Worm (Caenorhabditis elegans): ENCODE measurements around the gene wsp-1.

The wsp-1 gene

ce11 chrIV:8211747-8212146, 13.0 kb upstream of the wsp-1 start, which contains the start of gene C07G1.7:
Gene C07G1.7, minus strand, starts transcription at chrIV:8211847.
- no peak for TF ChIP-seq fkh-8 (tag; optimal IDR thresholded peaks at IDR 0.05)
- TF ChIP-seq blmp-1 (tag; optimal IDR thresholded peaks at IDR 0.05): no peak
- no peak for TF ChIP-seq unc-98 (GFP tag; IDR thresholded peaks at IDR 0.05)
- TF ChIP-seq nhr-90 (tag; optimal IDR thresholded peaks at IDR 0.05; ENCODE audit: poor library complexity): no peak
- TF ChIP-seq unc-62 (GFP tag; optimal IDR thresholded peaks at IDR 0.05): no peak
- no peak for TF ChIP-seq C34B4.2 (tag; optimal IDR thresholded peaks at IDR 0.05)
- TF ChIP-seq lin-14 (GFP tag; optimal IDR thresholded peaks at IDR 0.05): no peak
- TF ChIP-seq pax-3 (tag; optimal IDR thresholded peaks at IDR 0.05): no peak
- TF ChIP-seq hpl-2 (GFP tag; optimal IDR thresholded peaks at IDR 0.05): no peak
- no peak for TF ChIP-seq snu-23 (GFP tag; optimal IDR thresholded peaks at IDR 0.05)
- no peak for TF ChIP-seq ztf-4 (tag; optimal IDR thresholded peaks at IDR 0.05)
- no peak for TF ChIP-seq nhr-85 (tag)
- TF ChIP-seq jun-1 (tag; optimal IDR thresholded peaks at IDR 0.05): no peak
- no peak for TF ChIP-seq rnt-1 (tag; optimal IDR thresholded peaks at IDR 0.05)
- no peak for TF ChIP-seq nhr-84 (tag; optimal IDR thresholded peaks at IDR 0.05)
- no peak for TF ChIP-seq ama-1 (optimal IDR thresholded peaks at IDR 0.05)
- no peak for TF ChIP-seq hlh-17 (GFP tag; optimal IDR thresholded peaks at IDR 0.05; ENCODE audit: borderline replicate concordance)
- no peak for TF ChIP-seq ceh-63 (GFP tag; optimal IDR thresholded peaks at IDR 0.05)
- no peak for TF ChIP-seq nhr-19 (GFP tag; conservative IDR thresholded peaks at IDR 0.05)

DNA sequence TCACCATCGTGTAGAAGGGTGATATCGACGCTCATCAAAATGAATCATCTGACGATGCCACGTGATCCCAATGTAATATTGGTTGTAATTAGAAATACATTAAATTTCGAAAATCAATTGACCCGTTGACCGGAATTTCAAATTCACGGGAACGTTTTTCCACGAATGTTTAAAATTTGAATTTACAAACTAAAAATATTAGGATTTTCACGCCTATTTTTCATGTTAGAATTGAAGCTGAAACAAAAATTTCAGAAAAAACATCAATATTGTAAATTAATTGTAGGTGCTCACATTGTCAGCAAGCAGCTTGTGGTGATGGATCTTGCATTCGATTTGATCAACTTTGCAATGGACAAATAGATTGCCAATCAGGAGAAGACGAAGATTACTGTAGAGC, 11.5 kb upstream of the wsp-1 start, which contains the start of gene C07G1.6:
C07G1.6 (minus strand) TSS at position 101 of the 400 bp plus-strand sequence.
- no peak for TF ChIP-seq elt-3 (tag; optimal IDR thresholded peaks at IDR 0.05)
- no peak for TF ChIP-seq ztf-4 (tag; optimal IDR thresholded peaks at IDR 0.05)
- TF ChIP-seq nhr-90 (tag; optimal IDR thresholded peaks at IDR 0.05; ENCODE audit: poor library complexity): no peak
- no peak for TF ChIP-seq nhr-28 (tag; optimal IDR thresholded peaks at IDR 0.05)

DNA sequence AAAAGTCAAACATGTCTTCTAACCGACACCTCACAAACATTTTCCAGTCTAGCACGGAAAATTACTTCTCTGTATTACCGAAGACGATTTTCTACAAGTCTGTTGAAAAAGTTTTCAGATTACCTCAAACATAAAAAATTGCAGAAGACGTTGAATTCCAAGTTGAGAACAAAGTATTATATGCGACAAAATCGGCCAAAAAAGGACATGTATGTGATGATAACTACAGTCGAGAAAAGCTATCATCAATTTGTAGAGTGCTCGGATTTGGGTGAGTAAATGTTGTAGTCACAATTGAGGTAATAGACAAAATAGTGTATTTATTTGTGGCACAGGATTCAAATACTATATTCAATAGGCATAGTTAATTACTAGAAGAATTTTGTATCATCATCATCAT, 10.1 kb upstream of the wsp-1 start:
- no peak for TF ChIP-seq zip-4 (GFP tag; optimal IDR thresholded peaks at IDR 0.05)
- no peak for TF ChIP-seq tlp-1 (tag; optimal IDR thresholded peaks at IDR 0.05)
- TF ChIP-seq ceh-63 (GFP tag; optimal IDR thresholded peaks at IDR 0.05): no peak
- TF ChIP-seq isw-1 (GFP tag; IDR thresholded peaks at IDR 0.05): no peak

- TF ChIP-seq rnt-1 (tag; optimal IDR thresholded peaks at IDR 0.05) (no peak), sox-4 (tag; optimal IDR thresholded peaks at IDR 0.05) (no peak), lin-39 (tag; optimal IDR thresholded peaks at IDR 0.05) (no peak), egl-27 (tag; optimal IDR thresholded peaks at IDR 0.05) (no peak), nhr-28 (tag; optimal IDR thresholded peaks at IDR 0.05) (no peak), mef-2 (tag; optimal IDR thresholded peaks at IDR 0.05) (no peak), lir-3 (tag; optimal IDR thresholded peaks at IDR 0.05; ENCODE audit: poor library complexity) (no peak), lin-14 (GFP tag; optimal IDR thresholded peaks at IDR 0.05) (no peak), fkh-8 (tag; optimal IDR thresholded peaks at IDR 0.05) (no peak), unc-130 (tag; optimal IDR thresholded peaks at IDR 0.05) (no peak), zag-1 (tag; optimal IDR thresholded peaks at IDR 0.05) (no peak)
Measured at ce11 chrIV:8206314-8206713, 7.6 kb upstream of the wsp-1 start, which contains the start of gene svh-1. Gene svh-1, plus strand, starts transcription at chrIV:8206614.

ce11 chrIV:8205272-8206098, 6.7 kb upstream of the wsp-1 start, which contains the start of gene hgrs-1:
Gene hgrs-1, minus strand, starts transcription at chrIV:8206048.
- peak in 1 of 2 experiments; percentile 38 for TF ChIP-seq efl-1 (optimal IDR thresholded peaks at IDR 0.05)
- no peak for TF ChIP-seq efl-1 (GFP tag; optimal IDR thresholded peaks at IDR 0.05 in 1 of 2)
- no peak for TF ChIP-seq nhr-85 (tag)
- peak in 1 of 3 experiments; percentile 3 for TF ChIP-seq ceh-82 (tag; optimal IDR thresholded peaks at IDR 0.05)
- TF ChIP-seq unc-62 (GFP tag; optimal IDR thresholded peaks at IDR 0.05): no peak
- peak; percentile 29 for TF ChIP-seq blmp-1 (tag; optimal IDR thresholded peaks at IDR 0.05)
- peak in 1 of 3 experiments; percentile 9 for TF ChIP-seq dpl-1 (GFP tag; optimal IDR thresholded peaks at IDR 0.05)
- TF ChIP-seq C04F5.9 (tag; optimal IDR thresholded peaks at IDR 0.05): no peak
- TF ChIP-seq elt-2 (tag; optimal IDR thresholded peaks at IDR 0.05): no peak
- no peak for TF ChIP-seq ets-5 (GFP tag; IDR thresholded peaks at IDR 0.05)
- TF ChIP-seq lsy-2 (tag; optimal IDR thresholded peaks at IDR 0.05): no peak
- TF ChIP-seq nhr-11 (tag; optimal IDR thresholded peaks at IDR 0.05): no peak
- no peak for TF ChIP-seq zip-4 (GFP tag; optimal IDR thresholded peaks at IDR 0.05)
- TF ChIP-seq jun-1 (tag; optimal IDR thresholded peaks at IDR 0.05): no peak
- peak in 1 of 2 experiments; percentile 21 for TF ChIP-seq lin-35 (GFP tag; optimal IDR thresholded peaks at IDR 0.05)
- TF ChIP-seq fkh-8 (tag; optimal IDR thresholded peaks at IDR 0.05): no peak
- no peak for TF ChIP-seq lir-3 (tag; optimal IDR thresholded peaks at IDR 0.05; ENCODE audit: poor library complexity)
- TF ChIP-seq zag-1 (tag; optimal IDR thresholded peaks at IDR 0.05): no peak
